Fruit fly (Drosophila melanogaster) whole organism, embryonic: Measurements from ENCODE around the gene amon.

ENCODE experiments used
- Antp ChIP-seq: fragments of 200-800 bp; sonication (Bioruptor generic); optimal IDR thresholded peaks from 3 replicates; lab custom pipeline; 2016; ENCODE audit warnings: missing biosample characterization, missing genetic modification characterization
- Blimp-1 ChIP-seq: fragments of 200-800 bp; sonication (Bioruptor generic); optimal IDR thresholded peaks from 3 replicates; lab custom pipeline; 2018; ENCODE audit warnings: missing biosample characterization, missing genetic modification characterization, mild to moderate bottlenecking, moderate library complexity, missing genetic modification reagents
- CG10654 ChIP-seq: fragments of 200-800 bp; sonication (Bioruptor generic); optimal IDR thresholded peaks from 2 replicates; lab custom pipeline; 2016; ENCODE audit warnings: missing biosample characterization, missing genetic modification characterization
- CG11456 ChIP-seq: fragments of 200-800 bp; sonication (Bioruptor generic); IDR thresholded peaks from 3 replicates; pipeline ENCODE4 v1.3.6; 2022; ENCODE audit warnings: missing biosample characterization, missing genetic modification characterization
- CG11723 ChIP-seq: fragments of 200-800 bp; sonication (Bioruptor generic); optimal IDR thresholded peaks from 2 replicates; lab custom pipeline; 2017; ENCODE audit warnings: missing biosample characterization, mild to moderate bottlenecking, missing genetic modification characterization
- CG1233 ChIP-seq: fragments of 200-800 bp; sonication (Bioruptor generic); optimal IDR thresholded peaks from 4 replicates; lab custom pipeline; 2018; ENCODE audit warnings: missing biosample characterization, mild to moderate bottlenecking, missing genetic modification characterization
- CG1529 ChIP-seq: fragments of 200-800 bp; sonication (Bioruptor generic); optimal IDR thresholded peaks from 3 replicates; lab custom pipeline; 2018; ENCODE audit warnings: missing biosample characterization, missing genetic modification characterization
- CG1792 ChIP-seq: fragments of 200-800 bp; sonication (Bioruptor generic); optimal IDR thresholded peaks from 2 replicates; lab custom pipeline; 2016; ENCODE audit warnings: missing biosample characterization, missing genetic modification characterization
- CG18764 ChIP-seq: fragments of 200-800 bp; sonication (Bioruptor generic); optimal IDR thresholded peaks from 3 replicates; lab custom pipeline; 2016; ENCODE audit warnings: missing biosample characterization, missing genetic modification characterization
- CG31224 ChIP-seq: fragments of 200-800 bp; sonication (Bioruptor generic); IDR thresholded peaks from 2 replicates; pipeline ENCODE4 v1.3.6; 2022; ENCODE audit warnings: missing biosample characterization, missing genetic modification characterization
- CG3281 ChIP-seq: fragments of 200-800 bp; sonication (Bioruptor generic); optimal IDR thresholded peaks from 3 replicates; lab custom pipeline; 2017; ENCODE audit warnings: missing biosample characterization, mild to moderate bottlenecking, missing genetic modification characterization
- CG3838 ChIP-seq: fragments of 200-800 bp; sonication (Bioruptor generic); optimal IDR thresholded peaks from 3 replicates; lab custom pipeline; 2016; ENCODE audit warnings: missing biosample characterization, missing genetic modification characterization
- CG42726 ChIP-seq: fragments of 200-800 bp; sonication (Bioruptor generic); IDR thresholded peaks from 2 replicates; pipeline ENCODE4 v1.3.6; 2022; ENCODE audit warnings: missing biosample characterization, missing genetic modification characterization; ENCODE audit not compliant: partially characterized antibody
- CG4404 ChIP-seq: fragments of 200-800 bp; sonication (Bioruptor generic); IDR thresholded peaks from 2 replicates; pipeline ENCODE4 v1.3.6; 2022; ENCODE audit warnings: missing biosample characterization, missing genetic modification characterization
- CG6689 ChIP-seq: fragments of 200-800 bp; sonication (Bioruptor generic); IDR thresholded peaks from 2 replicates; pipeline ENCODE4 v1.3.6; 2022; ENCODE audit warnings: missing biosample characterization, missing genetic modification characterization
- CG8924 ChIP-seq: fragments of 200-800 bp; optimal IDR thresholded peaks from 3 replicates; lab custom pipeline; 2019; ENCODE audit warnings: missing biosample characterization, mild to moderate bottlenecking, missing genetic modification characterization, moderate library complexity
- CG9215 ChIP-seq: fragments of 200-800 bp; sonication (Bioruptor generic); IDR thresholded peaks from 2 replicates; pipeline ENCODE4 v1.3.6; 2022; ENCODE audit warnings: missing biosample characterization, missing genetic modification characterization
- CG9817 ChIP-seq: fragments of 200-800 bp; sonication (Bioruptor generic); optimal IDR thresholded peaks from 2 replicates; lab custom pipeline; 2018; ENCODE audit warnings: missing biosample characterization, mild to moderate bottlenecking, missing genetic modification characterization, moderate library complexity
- Dek ChIP-seq: fragments of 200-800 bp; sonication (Bioruptor generic); optimal IDR thresholded peaks from 3 replicates; lab custom pipeline; 2019; ENCODE audit warnings: missing biosample characterization, mild to moderate bottlenecking, missing genetic modification characterization, moderate library complexity
- Ets65A ChIP-seq: fragments of 200-800 bp; sonication (Bioruptor generic); peaks from one replicate; lab custom pipeline; 2016; ENCODE audit warnings: missing biosample characterization, missing genetic modification characterization
- GATAe ChIP-seq: fragments of 200-800 bp; sonication (Bioruptor generic); conservative IDR thresholded peaks from 2 replicates; pipeline ENCODE4 v1.3.6; 2022; ENCODE audit warnings: missing biosample characterization, missing genetic modification characterization
- Hand ChIP-seq: fragments of 200-800 bp; sonication (Bioruptor generic); optimal IDR thresholded peaks from 2 replicates; lab custom pipeline; 2017; ENCODE audit warnings: mild to moderate bottlenecking, missing biosample characterization, missing genetic modification reagents, missing genetic modification characterization
- HmgZ ChIP-seq: fragments of 200-800 bp; sonication (Bioruptor generic); optimal IDR thresholded peaks from 2 replicates; lab custom pipeline; 2018; ENCODE audit warnings: missing biosample characterization, mild to moderate bottlenecking, missing genetic modification characterization
- Hr51 ChIP-seq, 2 experiments: fragments of 200-800 bp; sonication (Bioruptor generic); optimal IDR thresholded peaks; 2 replicates in 1 of 2; 3 replicates in 1 of 2; lab custom pipeline; 2016 to 2018; ENCODE audit warnings: missing biosample characterization in 2 of 2, missing genetic modification characterization in 2 of 2, mild to moderate bottlenecking in 1 of 2, moderate library complexity in 1 of 2
- MBD-R2 ChIP-seq: fragments of 200-800 bp; sonication (Bioruptor generic); IDR thresholded peaks from 2 replicates; pipeline ENCODE4 v1.3.6; 2022; ENCODE audit warnings: missing biosample characterization, missing genetic modification characterization
- Max ChIP-seq: fragments of 200-800 bp; sonication (Bioruptor generic); optimal IDR thresholded peaks from 2 replicates; lab custom pipeline; 2016; ENCODE audit warnings: missing biosample characterization, mild to moderate bottlenecking, missing genetic modification characterization
- NFAT ChIP-seq: fragments of 200-800 bp; sonication (Bioruptor generic); IDR thresholded peaks from 2 replicates; pipeline ENCODE4 v1.3.6; 2022; ENCODE audit warnings: missing biosample characterization, missing genetic modification characterization
- NfI ChIP-seq: fragments of 200-800 bp; sonication (Bioruptor generic); optimal IDR thresholded peaks from 3 replicates; lab custom pipeline; 2018; ENCODE audit warnings: missing biosample characterization, mild to moderate bottlenecking, missing genetic modification characterization, moderate library complexity
- Optix ChIP-seq: fragments of 200-800 bp; sonication (Bioruptor generic); IDR thresholded peaks from 3 replicates; pipeline ENCODE4 v1.3.6; 2022; ENCODE audit warnings: missing biosample characterization, missing genetic modification characterization
- Ptx1 ChIP-seq: fragments of 200-800 bp; sonication (Bioruptor generic); IDR thresholded peaks from 2 replicates; pipeline ENCODE4 v1.3.6; 2022; ENCODE audit warnings: missing biosample characterization, missing genetic modification characterization
- Rfx ChIP-seq: fragments of 200-800 bp; sonication (Bioruptor generic); IDR thresholded peaks from 2 replicates; pipeline ENCODE4 v1.3.6; 2022; ENCODE audit warnings: missing biosample characterization, missing genetic modification characterization
- Side ChIP-seq: fragments of 200-800 bp; sonication (Bioruptor generic); optimal IDR thresholded peaks from 2 replicates; lab custom pipeline; 2016; ENCODE audit warnings: missing biosample characterization, missing genetic modification characterization
- Xbp1 ChIP-seq: fragments of 200-800 bp; sonication (Bioruptor generic); optimal IDR thresholded peaks from 3 replicates; lab custom pipeline; 2016; ENCODE audit warnings: missing biosample characterization, mild to moderate bottlenecking, missing genetic modification characterization
- YL-1 ChIP-seq: fragments of 200-800 bp; sonication (Bioruptor generic); optimal IDR thresholded peaks from 3 replicates; lab custom pipeline; 2017; ENCODE audit warnings: missing biosample characterization, mild to moderate bottlenecking, missing genetic modification characterization
- al ChIP-seq: fragments of 200-800 bp; sonication (Bioruptor generic); IDR thresholded peaks from 2 replicates; pipeline ENCODE4 v1.3.6; 2022; ENCODE audit warnings: missing biosample characterization, missing genetic modification characterization
- cg ChIP-seq: fragments of 200-800 bp; sonication (Bioruptor generic); optimal IDR thresholded peaks from 3 replicates; lab custom pipeline; 2019; ENCODE audit warnings: missing biosample characterization, mild to moderate bottlenecking, missing genetic modification characterization, moderate library complexity
- dm ChIP-seq: fragments of 200-800 bp; sonication (Bioruptor generic); optimal IDR thresholded peaks from 3 replicates; lab custom pipeline; 2016; ENCODE audit warnings: missing biosample characterization, missing genetic modification characterization
- en ChIP-seq: fragments of 200-800 bp; sonication (Bioruptor generic); optimal IDR thresholded peaks from 2 replicates; lab custom pipeline; 2016; ENCODE audit warnings: missing biosample characterization, missing genetic modification characterization
- ewg ChIP-seq: fragments of 200-800 bp; sonication (Bioruptor generic); optimal IDR thresholded peaks from 3 replicates; lab custom pipeline; 2017; ENCODE audit warnings: mild to moderate bottlenecking, missing biosample characterization, missing genetic modification reagents, missing genetic modification characterization
- gfzf ChIP-seq: fragments of 200-800 bp; sonication (Bioruptor generic); optimal IDR thresholded peaks from 2 replicates; lab custom pipeline; 2016; ENCODE audit warnings: missing biosample characterization, mild to moderate bottlenecking, missing genetic modification characterization, moderate library complexity
- gsb ChIP-seq: fragments of 200-800 bp; sonication (Bioruptor generic); IDR thresholded peaks from 2 replicates; pipeline ENCODE4 v1.3.6; 2022; ENCODE audit warnings: missing biosample characterization, missing genetic modification characterization
- lmd ChIP-seq: fragments of 200-800 bp; sonication (Bioruptor generic); IDR thresholded peaks from 2 replicates; pipeline ENCODE4 v1.3.6; 2022; ENCODE audit warnings: missing biosample characterization, missing genetic modification characterization
- mirr ChIP-seq: fragments of 200-800 bp; sonication (Bioruptor generic); optimal IDR thresholded peaks from 3 replicates; lab custom pipeline; 2018; ENCODE audit warnings: missing biosample characterization, mild to moderate bottlenecking, missing genetic modification characterization
- org-1 ChIP-seq: fragments of 200-800 bp; sonication (Bioruptor generic); optimal IDR thresholded peaks from 2 replicates; lab custom pipeline; 2017; ENCODE audit warnings: missing biosample characterization, missing genetic modification characterization
- pum ChIP-seq: fragments of 200-800 bp; sonication (Bioruptor generic); optimal IDR thresholded peaks from 2 replicates; lab custom pipeline; 2016; ENCODE audit warnings: missing biosample characterization, missing genetic modification characterization
- pzg ChIP-seq: fragments of 200-800 bp; sonication (Bioruptor generic); optimal IDR thresholded peaks from 3 replicates; lab custom pipeline; 2018; ENCODE audit warnings: missing biosample characterization, mild to moderate bottlenecking, missing genetic modification characterization, moderate library complexity
- seq ChIP-seq: fragments of 200-800 bp; sonication (Bioruptor generic); IDR thresholded peaks from 2 replicates; pipeline ENCODE4 v1.3.6; 2022; ENCODE audit warnings: missing biosample characterization, missing genetic modification characterization
- so ChIP-seq: fragments of 200-800 bp; sonication (Bioruptor generic); IDR thresholded peaks from 3 replicates; pipeline ENCODE4 v1.3.6; 2022; ENCODE audit warnings: missing biosample characterization, missing genetic modification characterization
- stc ChIP-seq: fragments of 200-800 bp; sonication (Bioruptor generic); IDR thresholded peaks from 2 replicates; pipeline ENCODE4 v1.3.6; 2022; ENCODE audit warnings: missing biosample characterization, missing genetic modification characterization
- toy ChIP-seq: fragments of 200-800 bp; sonication (Bioruptor generic); IDR thresholded peaks from 2 replicates; pipeline ENCODE4 v1.3.6; 2022; ENCODE audit warnings: missing biosample characterization, missing genetic modification characterization
- wdn ChIP-seq: fragments of 200-800 bp; sonication (Bioruptor generic); IDR thresholded peaks from 2 replicates; pipeline ENCODE4 v1.3.6; 2022; ENCODE audit warnings: missing biosample characterization, missing genetic modification characterization

amon gene

DNA sequence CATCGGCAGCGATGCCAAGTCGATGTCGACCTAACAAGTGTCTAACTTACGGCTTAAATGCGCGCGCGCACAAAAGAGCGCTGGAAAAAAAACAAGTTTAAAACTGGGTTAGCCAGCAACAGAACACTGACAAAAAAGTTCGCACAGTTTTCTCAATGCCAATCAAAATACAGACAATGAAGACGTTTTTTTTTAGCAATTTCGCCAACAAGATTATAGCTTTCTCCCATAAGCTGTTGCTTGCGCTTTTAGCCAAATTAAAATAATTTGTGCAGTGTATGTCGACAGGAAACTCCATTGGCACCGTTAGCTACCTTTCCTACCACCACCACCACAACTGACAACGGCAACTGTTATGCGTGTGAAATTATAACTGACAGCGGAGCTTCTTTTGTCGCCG is 59.4 kb downstream of the amon start (continued):
- TF ChIP-seq CG1529 (GFP tag; lab: Kevin White, UChicago) (no peak), ewg (GFP tag; lab: Kevin White, UChicago) (peak; percentile 51), al (GFP tag; lab: Robert Waterston, UW) (0 out of 2 replicates have a peak, but pooled peaks have one; percentile 21), YL-1 (GFP tag; lab: Kevin White, UChicago) (no peak), CG3281 (peak; percentile 63), CG1233 (no peak), org-1 (GFP tag; lab: Kevin White, UChicago) (peak; percentile 52), lmd (GFP tag; lab: Robert Waterston, UW) (peak; percentile 56; the same call in 1 of the 2 replicates), NfI (GFP tag; lab: Kevin White, UChicago) (peak; percentile 47), pzg (GFP tag; lab: Kevin White, UChicago) (no peak), Rfx (peak; percentile 70), dm (GFP tag; lab: Kevin White, UChicago) (no peak), CG1792 (GFP tag; lab: Kevin White, UChicago) (no peak), cg (GFP tag; lab: Kevin White, UChicago) (no peak), seq (GFP tag; lab: Robert Waterston, UW) (peak; percentile 60; the same call in 1 of the 2 replicates), CG31224 (GFP tag; lab: Robert Waterston, UW) (no peak), CG18764 (peak; percentile 6), gsb (GFP tag; lab: Robert Waterston, UW) (0 out of 2 replicates have a peak, but pooled peaks have one; percentile 17), wdn (GFP tag; lab: Robert Waterston, UW) (0 out of 2 replicates have a peak, but pooled peaks have one; percentile 18), Antp (peak; percentile 54), CG6689 (GFP tag; lab: Robert Waterston, UW) (peak; percentile 69), Hand (GFP tag; lab: Kevin White, UChicago) (peak; percentile 34), MBD-R2 (no peak), pum (GFP tag; lab: Kevin White, UChicago) (peak; percentile 23), CG11723 (GFP tag; lab: Kevin White, UChicago) (no peak), CG11456 (GFP tag; lab: Robert Waterston, UW) (peak; percentile 30; the same call in 1 of the 3 replicates), Blimp-1 (GFP tag; lab: Kevin White, UChicago) (no peak), Hr51 (GFP tag; optimal IDR thresholded peaks at IDR 0.05; lab: Kevin White, UChicago) (peak in 1 of 2 experiments; percentile 77), Ets65A (GFP tag; lab: Kevin White, UChicago) (peak; percentile 65), stc (GFP tag; lab: Robert Waterston, UW) (peak; percentile 40; the same call in 1 of the 2 replicates), Dek (tag; lab: Kevin White, UChicago) (no peak), HmgZ (no peak), so (GFP tag; lab: Robert Waterston, UW) (0 out of 3 replicates have a peak, but pooled peaks have one; percentile 54), CG4404 (0 out of 2 replicates have a peak, but pooled peaks have one; percentile 24), Optix (GFP tag; lab: Robert Waterston, UW) (peak; percentile 50; the same call in 1 of the 3 replicates), Side (GFP tag; lab: Kevin White, UChicago) (peak; percentile 18), mirr (no peak), Xbp1 (GFP tag; lab: Kevin White, UChicago) (peak; percentile 53), toy (GFP tag; lab: Robert Waterston, UW) (no peak), Max (GFP tag; lab: Kevin White, UChicago) (no peak), en (peak; percentile 7), CG9215 (GFP tag; lab: Robert Waterston, UW) (peak; percentile 12; the same call in 1 of the 2 replicates), Ptx1 (GFP tag; lab: Robert Waterston, UW) (peak; percentile 71), CG3838 (no peak), CG10654 (GFP tag; lab: Kevin White, UChicago) (no peak), NFAT (GFP tag; lab: Robert Waterston, UW) (peak; percentile 37; the same call in 1 of the 2 replicates), CG9817 (tag; lab: Kevin White, UChicago) (peak; percentile 19), gfzf (GFP tag; lab: Kevin White, UChicago) (no peak), CG8924 (tag; lab: Kevin White, UChicago) (no peak), CG42726 (GFP tag; lab: Robert Waterston, UW) (no peak), GATAe (GFP tag; lab: Robert Waterston, UW) (no peak)
